Fruit fly (Drosophila melanogaster): ENCODE measurements around the gene cDIP.

DNA sequence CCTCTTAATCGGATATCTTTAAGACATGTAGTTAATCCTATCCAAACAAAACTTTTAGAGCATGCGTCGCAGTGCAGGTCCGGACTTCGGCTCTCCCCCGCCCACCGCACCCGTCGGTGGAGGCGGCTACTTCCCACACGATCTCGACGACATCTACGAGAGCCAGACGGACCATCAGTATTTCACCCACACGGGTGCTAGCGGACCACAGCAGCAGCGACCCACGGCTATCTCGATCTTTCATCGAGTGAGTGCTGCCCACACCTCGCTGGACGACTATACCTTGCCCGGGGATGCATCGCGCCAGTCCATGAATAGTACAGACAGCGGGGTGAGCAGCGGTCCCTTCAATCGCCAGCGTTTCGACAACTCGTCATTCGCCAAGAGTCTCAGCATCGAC is 40.7 kb upstream of the cDIP start:
- no peak for TF ChIP-seq psq (optimal IDR thresholded peaks at IDR 0.05)
- TF ChIP-seq ttk (optimal IDR thresholded peaks at IDR 0.05) = no peak
- no peak for TF ChIP-seq insv (optimal IDR thresholded peaks at IDR 0.05)
- TF ChIP-seq Sin3A (optimal IDR thresholded peaks at IDR 0.05) = no peak
